Fruit fly (Drosophila melanogaster) whole organism, embryonic: ENCODE results near the gene kek4.
A peak's percentile ranks its signal among the peaks of the same experiment; 100 is the strongest.

Source experiments
- Ada2b ChIP-seq: fragments of 200-800 bp; sonication (Bioruptor generic); IDR thresholded peaks from 2 replicates; pipeline ENCODE4 v1.3.6; 2022; ENCODE audit warnings: missing biosample characterization, missing genetic modification characterization
- Asciz ChIP-seq: fragments of 200-800 bp; sonication (Bioruptor generic); optimal IDR thresholded peaks from 2 replicates; lab custom pipeline; 2017; ENCODE audit warnings: missing biosample characterization, mild to moderate bottlenecking, missing genetic modification characterization, missing genetic modification reagents
- Bgb ChIP-seq: fragments of 200-800 bp; sonication (Bioruptor generic); IDR thresholded peaks from 2 replicates; pipeline ENCODE4 v1.3.6; 2022; ENCODE audit warnings: missing biosample characterization, missing genetic modification characterization; ENCODE audit not compliant: partially characterized antibody
- Blimp-1 ChIP-seq: fragments of 200-800 bp; sonication (Bioruptor generic); optimal IDR thresholded peaks from 3 replicates; lab custom pipeline; 2018; ENCODE audit warnings: missing biosample characterization, missing genetic modification characterization, mild to moderate bottlenecking, moderate library complexity, missing genetic modification reagents
- CG11247 ChIP-seq: fragments of 200-800 bp; sonication (Bioruptor generic); IDR thresholded peaks from 2 replicates; pipeline ENCODE4 v1.3.6; 2022; ENCODE audit warnings: missing biosample characterization, missing genetic modification characterization
- CG11456 ChIP-seq: fragments of 200-800 bp; sonication (Bioruptor generic); IDR thresholded peaks from 3 replicates; pipeline ENCODE4 v1.3.6; 2022; ENCODE audit warnings: missing biosample characterization, missing genetic modification characterization
- CG1233 ChIP-seq: fragments of 200-800 bp; sonication (Bioruptor generic); optimal IDR thresholded peaks from 4 replicates; lab custom pipeline; 2018; ENCODE audit warnings: missing biosample characterization, mild to moderate bottlenecking, missing genetic modification characterization
- CG12942 ChIP-seq: fragments of 200-800 bp; sonication (Bioruptor generic); optimal IDR thresholded peaks from 3 replicates; lab custom pipeline; 2016; ENCODE audit warnings: missing biosample characterization, missing genetic modification characterization
- CG1529 ChIP-seq: fragments of 200-800 bp; sonication (Bioruptor generic); optimal IDR thresholded peaks from 3 replicates; lab custom pipeline; 2018; ENCODE audit warnings: missing biosample characterization, missing genetic modification characterization
- CG16863 ChIP-seq: fragments of 200-800 bp; sonication (Bioruptor generic); optimal IDR thresholded peaks from 3 replicates; lab custom pipeline; 2016; ENCODE audit warnings: missing biosample characterization, missing genetic modification characterization
- CG17829 ChIP-seq: fragments of 200-800 bp; optimal IDR thresholded peaks from 2 replicates; lab custom pipeline; 2019; ENCODE audit warnings: missing biosample characterization, mild to moderate bottlenecking, missing genetic modification characterization, moderate library complexity
- CG2889 ChIP-seq: fragments of 200-800 bp; sonication (Bioruptor generic); IDR thresholded peaks from 3 replicates; pipeline ENCODE4 v1.3.6; 2022; ENCODE audit warnings: missing biosample characterization, missing genetic modification characterization
- CG30403 ChIP-seq: fragments of 200-800 bp; sonication (Bioruptor generic); optimal IDR thresholded peaks from 3 replicates; lab custom pipeline; 2016; ENCODE audit warnings: missing biosample characterization, missing genetic modification characterization
- CG3726 ChIP-seq: fragments of 200-800 bp; sonication (Bioruptor generic); IDR thresholded peaks from 3 replicates; pipeline ENCODE4, ENCODE4 v1.3.6; 2022; ENCODE audit warnings: missing biosample characterization, missing genetic modification characterization
- CG4282 ChIP-seq: fragments of 200-800 bp; sonication (Bioruptor generic); optimal IDR thresholded peaks from 2 replicates; lab custom pipeline; 2016; ENCODE audit warnings: missing biosample characterization, missing genetic modification characterization
- CG43689 ChIP-seq: fragments of 200-800 bp; sonication (Bioruptor generic); IDR thresholded peaks from 2 replicates; pipeline ENCODE4 v1.3.6; 2022; ENCODE audit warnings: missing biosample characterization, missing genetic modification characterization
- CG4617 ChIP-seq: fragments of 200-800 bp; sonication (Bioruptor generic); optimal IDR thresholded peaks from 3 replicates; lab custom pipeline; 2016; ENCODE audit warnings: missing biosample characterization, missing genetic modification characterization, borderline replicate concordance
- CG4707 ChIP-seq: fragments of 200-800 bp; sonication (Bioruptor generic); optimal IDR thresholded peaks from 2 replicates; lab custom pipeline; 2018; ENCODE audit warnings: missing biosample characterization, mild to moderate bottlenecking, missing genetic modification characterization, moderate library complexity
- CG7271 ChIP-seq: fragments of 200-800 bp; sonication (Bioruptor generic); optimal IDR thresholded peaks from 2 replicates; lab custom pipeline; 2018; ENCODE audit warnings: missing biosample characterization, mild to moderate bottlenecking, missing genetic modification characterization, moderate library complexity
- CG8290 ChIP-seq, 3 experiments: fragments of 200-800 bp; sonication (Bioruptor generic); optimal IDR thresholded peaks; 2 replicates each; lab custom pipeline; 2016 to 2019; ENCODE audit warnings: missing biosample characterization in 3 of 3, missing genetic modification characterization in 3 of 3, mild to moderate bottlenecking in 2 of 3, moderate library complexity in 1 of 3
- Dll ChIP-seq: fragments of 200-800 bp; sonication (Bioruptor generic); IDR thresholded peaks from 4 replicates; pipeline ENCODE4 v1.3.6; 2022; ENCODE audit warnings: missing biosample characterization, missing genetic modification characterization; ENCODE audit not compliant: partially characterized antibody
- E2f1 ChIP-seq: fragments of 200-800 bp; sonication (Bioruptor generic); IDR thresholded peaks from 2 replicates; pipeline ENCODE4 v1.3.6; 2022; ENCODE audit warnings: missing biosample characterization, missing genetic modification characterization
- Fer1 ChIP-seq: fragments of 200-800 bp; sonication (Bioruptor generic); optimal IDR thresholded peaks from 2 replicates; lab custom pipeline; 2017; ENCODE audit warnings: missing biosample characterization, mild to moderate bottlenecking, missing genetic modification characterization
- HLH4C ChIP-seq: fragments of 200-800 bp; sonication (Bioruptor generic); IDR thresholded peaks from 3 replicates; pipeline ENCODE4 v1.3.6; 2022; ENCODE audit warnings: missing biosample characterization, missing genetic modification characterization; ENCODE audit not compliant: partially characterized antibody
- HLH54F ChIP-seq: fragments of 200-800 bp; sonication (Bioruptor generic); optimal IDR thresholded peaks from 3 replicates; lab custom pipeline; 2016; ENCODE audit warnings: missing biosample characterization, missing genetic modification characterization
- Jarid2 ChIP-seq: fragments of 200-800 bp; sonication (Bioruptor generic); optimal IDR thresholded peaks from 3 replicates; lab custom pipeline; 2017; ENCODE audit warnings: mild to moderate bottlenecking, missing biosample characterization, missing genetic modification reagents, missing genetic modification characterization
- Lpt ChIP-seq: fragments of >200 bp; optimal IDR thresholded peaks from 2 replicates; lab custom pipeline; 2018; ENCODE audit warnings: missing biosample characterization, missing genetic modification characterization
- MTF-1 ChIP-seq: fragments of 200-800 bp; sonication (Bioruptor generic); optimal IDR thresholded peaks from 2 replicates; lab custom pipeline; 2018; ENCODE audit warnings: missing biosample characterization, mild to moderate bottlenecking, missing genetic modification characterization, borderline replicate concordance
- NFAT ChIP-seq: fragments of 200-800 bp; sonication (Bioruptor generic); IDR thresholded peaks from 2 replicates; pipeline ENCODE4 v1.3.6; 2022; ENCODE audit warnings: missing biosample characterization, missing genetic modification characterization
- Poxn ChIP-seq: fragments of 200-800 bp; sonication (Bioruptor generic); IDR thresholded peaks from 2 replicates; pipeline ENCODE4 v1.3.6; 2022; ENCODE audit warnings: missing biosample characterization, missing genetic modification characterization
- Sox102F ChIP-seq: fragments of 200-800 bp; sonication (Bioruptor generic); optimal IDR thresholded peaks from 2 replicates; lab custom pipeline; 2018; ENCODE audit warnings: missing biosample characterization, mild to moderate bottlenecking, missing genetic modification characterization, moderate library complexity
- chm ChIP-seq: fragments of 200-800 bp; sonication (Bioruptor generic); IDR thresholded peaks from 2 replicates; pipeline ENCODE4 v1.3.6; 2022; ENCODE audit warnings: missing biosample characterization, missing genetic modification characterization
- cwo ChIP-seq: fragments of 200-800 bp; sonication (Bioruptor generic); optimal IDR thresholded peaks from 3 replicates; lab custom pipeline; 2017; ENCODE audit warnings: missing biosample characterization, missing genetic modification characterization, mild to moderate bottlenecking, moderate library complexity, missing genetic modification reagents
- dati ChIP-seq: fragments of 200-800 bp; sonication (Bioruptor generic); IDR thresholded peaks from 2 replicates; pipeline ENCODE4 v1.3.6; 2022; ENCODE audit warnings: missing biosample characterization, missing genetic modification characterization
- exex ChIP-seq: fragments of 200-800 bp; sonication (Bioruptor generic); optimal IDR thresholded peaks from 4 replicates; lab custom pipeline; 2018; ENCODE audit warnings: missing biosample characterization, mild to moderate bottlenecking, missing genetic modification characterization, moderate library complexity
- fd64A ChIP-seq: fragments of 200-800 bp; sonication (Bioruptor generic); optimal IDR thresholded peaks from 3 replicates; lab custom pipeline; 2018; ENCODE audit warnings: missing biosample characterization, mild to moderate bottlenecking, missing genetic modification characterization
- fru ChIP-seq: fragments of >200 bp; optimal IDR thresholded peaks from 2 replicates; lab custom pipeline; 2017
- gsb ChIP-seq: fragments of 200-800 bp; sonication (Bioruptor generic); IDR thresholded peaks from 2 replicates; pipeline ENCODE4 v1.3.6; 2022; ENCODE audit warnings: missing biosample characterization, missing genetic modification characterization
- her ChIP-seq: fragments of 200-800 bp; sonication (Bioruptor generic); optimal IDR thresholded peaks from 2 replicates; lab custom pipeline; 2016; ENCODE audit warnings: missing biosample characterization, missing genetic modification characterization
- kni ChIP-seq: fragments of 200-800 bp; sonication (Bioruptor generic); optimal IDR thresholded peaks from 3 replicates; lab custom pipeline; 2017; ENCODE audit warnings: mild to moderate bottlenecking, missing biosample characterization, missing genetic modification reagents, missing genetic modification characterization
- lbe ChIP-seq: fragments of 200-800 bp; sonication (Bioruptor generic); optimal IDR thresholded peaks from 2 replicates; lab custom pipeline; 2016; ENCODE audit warnings: missing biosample characterization, mild to moderate bottlenecking, missing genetic modification characterization
- mirr ChIP-seq: fragments of 200-800 bp; sonication (Bioruptor generic); optimal IDR thresholded peaks from 3 replicates; lab custom pipeline; 2018; ENCODE audit warnings: missing biosample characterization, mild to moderate bottlenecking, missing genetic modification characterization
- otp ChIP-seq: fragments of 200-800 bp; sonication (Bioruptor generic); IDR thresholded peaks from 3 replicates; pipeline ENCODE4, ENCODE4 v1.3.6; 2022; ENCODE audit warnings: missing biosample characterization, missing genetic modification characterization
- pfk ChIP-seq: fragments of 200-800 bp; sonication (Bioruptor generic); optimal IDR thresholded peaks from 2 replicates; lab custom pipeline; 2018; ENCODE audit warnings: missing biosample characterization, mild to moderate bottlenecking, missing genetic modification characterization, moderate library complexity
- pho ChIP-seq: fragments of 200-800 bp; sonication (Bioruptor generic); optimal IDR thresholded peaks from 2 replicates; lab custom pipeline; 2016; ENCODE audit warnings: missing biosample characterization, missing genetic modification characterization
- scrt ChIP-seq: fragments of 200-800 bp; sonication (Bioruptor generic); optimal IDR thresholded peaks from 2 replicates; lab custom pipeline; 2018; ENCODE audit warnings: missing biosample characterization, mild to moderate bottlenecking, missing genetic modification characterization, moderate library complexity
- sd ChIP-seq: fragments of 200-800 bp; sonication (Bioruptor generic); optimal IDR thresholded peaks from 3 replicates; lab custom pipeline; 2018; ENCODE audit warnings: missing biosample characterization, mild to moderate bottlenecking, missing genetic modification characterization, moderate library complexity
- sim ChIP-seq: fragments of 200-800 bp; sonication (Bioruptor generic); IDR thresholded peaks from 2 replicates; pipeline ENCODE4 v1.3.6; 2022; ENCODE audit warnings: missing biosample characterization, missing genetic modification characterization
- ssp ChIP-seq: fragments of 200-800 bp; sonication (Bioruptor generic); IDR thresholded peaks from 2 replicates; pipeline ENCODE4 v1.3.6; 2022; ENCODE audit warnings: missing biosample characterization, missing genetic modification characterization
- stwl ChIP-seq: fragments of 200-800 bp; sonication (Bioruptor generic); optimal IDR thresholded peaks from 3 replicates; lab custom pipeline; 2018; ENCODE audit warnings: missing biosample characterization, mild to moderate bottlenecking, missing genetic modification characterization, moderate library complexity
- vvl ChIP-seq: fragments of 200-800 bp; sonication (Bioruptor generic); IDR thresholded peaks from 2 replicates; pipeline ENCODE4 v1.3.6; 2022; ENCODE audit warnings: missing biosample characterization, missing genetic modification characterization

Gene kek4

dm6 chr2L:13222225-13222648 lies 7.1 kb upstream of the kek4 start, which contains the start of the genes Ski6 and CG16812 (continued):
- peak; percentile 37 for TF ChIP-seq CG8290 (GFP tag; optimal IDR thresholded peaks at IDR 0.05; lab: Kevin White, UChicago)
- no peak for TF ChIP-seq CG8290 (tag; optimal IDR thresholded peaks at IDR 0.05; lab: Kevin White, UChicago)
- TF ChIP-seq CG4707 (GFP tag; lab: Kevin White, UChicago): no peak
- TF ChIP-seq MTF-1: peak; percentile 68
- peak; percentile 42; the same call in 1 of the 3 replicates for TF ChIP-seq HLH4C
- TF ChIP-seq CG1529: no peak
- TF ChIP-seq CG11247: peak; percentile 52; the same call in 1 of the 2 replicates
- TF ChIP-seq fru (lab: Kevin White, UChicago): no peak
- TF ChIP-seq CG16863 (GFP tag; lab: Kevin White, UChicago): no peak
- TF ChIP-seq kni: no peak
- no peak for TF ChIP-seq chm
- peak; percentile 50 for TF ChIP-seq pho (GFP tag; lab: Kevin White, UChicago)
- no peak for TF ChIP-seq Bgb (GFP tag; lab: Robert Waterston, UW)
- peak; percentile 84 for TF ChIP-seq vvl (GFP tag; lab: Robert Waterston, UW)
- TF ChIP-seq Asciz (GFP tag; lab: Kevin White, UChicago): no peak
- TF ChIP-seq lbe (GFP tag; lab: Kevin White, UChicago): no peak
- no peak for TF ChIP-seq cwo
- no peak for TF ChIP-seq fd64A (GFP tag; lab: Kevin White, UChicago)
- no peak for TF ChIP-seq CG11456 (GFP tag; lab: Robert Waterston, UW)
- no peak for TF ChIP-seq scrt (GFP tag; lab: Kevin White, UChicago)
- TF ChIP-seq CG12942 (GFP tag; lab: Kevin White, UChicago): peak; percentile 60
- TF ChIP-seq exex (tag; lab: Kevin White, UChicago): no peak
- TF ChIP-seq Poxn (GFP tag; lab: Robert Waterston, UW): no peak
- peak; percentile 49 for TF ChIP-seq CG7271
- peak; percentile 68 for TF ChIP-seq E2f1
- TF ChIP-seq Jarid2 (GFP tag; lab: Kevin White, UChicago): no peak
- TF ChIP-seq Fer1 (GFP tag; lab: Kevin White, UChicago): no peak
- TF ChIP-seq Sox102F (GFP tag; lab: Kevin White, UChicago): peak; percentile 81
- TF ChIP-seq sd (tag; lab: Kevin White, UChicago): no peak
- TF ChIP-seq CG3726 (GFP tag; lab: Robert Waterston, UW): no peak
- no peak for TF ChIP-seq pfk
- peak; percentile 65 for TF ChIP-seq CG4617 (GFP tag; lab: Kevin White, UChicago)
- no peak for TF ChIP-seq otp (GFP tag; lab: Robert Waterston, UW)
- TF ChIP-seq Lpt (GFP tag; lab: Kevin White, UChicago): no peak
- no peak for TF ChIP-seq HLH54F
- peak; percentile 47 for TF ChIP-seq Ada2b
- TF ChIP-seq CG17829 (tag; lab: Kevin White, UChicago): peak; percentile 87
- no peak for TF ChIP-seq mirr (GFP tag; lab: Kevin White, UChicago)
- peak; percentile 50; the same call in 1 of the 2 replicates for TF ChIP-seq ssp (GFP tag; lab: Robert Waterston, UW)
- no peak for TF ChIP-seq CG4282 (GFP tag; lab: Kevin White, UChicago)
- TF ChIP-seq gsb (GFP tag; lab: Robert Waterston, UW): no peak
- peak; percentile 79 for TF ChIP-seq stwl (tag; lab: Kevin White, UChicago)
- TF ChIP-seq sim (GFP tag; lab: Robert Waterston, UW): no peak
- TF ChIP-seq her: no peak
- peak; percentile 51; the same call in 2 of the 4 replicates for TF ChIP-seq Dll (GFP tag; lab: Robert Waterston, UW)
- peak; percentile 83 for TF ChIP-seq CG30403 (GFP tag; lab: Kevin White, UChicago)
- peak; percentile 25 for TF ChIP-seq CG1233 (GFP tag; lab: Kevin White, UChicago)
- no peak for TF ChIP-seq CG2889 (GFP tag; lab: Robert Waterston, UW)
- TF ChIP-seq dati (GFP tag; lab: Robert Waterston, UW): no peak
- TF ChIP-seq Blimp-1: no peak
- no peak for TF ChIP-seq CG43689 (GFP tag; lab: Robert Waterston, UW)
- TF ChIP-seq NFAT: peak; percentile 48; the same call in 1 of the 2 replicates
